Worm (Caenorhabditis elegans): ENCODE data around the gene epac-1.

The epac-1 gene

ce11 chrIII:10154993-10155392 is 34.0 kb upstream of the epac-1 start:
- TF ChIP-seq ceh-28 (tag; optimal IDR thresholded peaks at IDR 0.05) = no peak
- TF ChIP-seq ceh-9 (tag; optimal IDR thresholded peaks at IDR 0.05) = no peak
- TF ChIP-seq nfya-1 (tag; optimal IDR thresholded peaks at IDR 0.05; ENCODE audit: insufficient read depth) = peak; percentile 28
- peak; percentile 93 for TF ChIP-seq pha-4 (tag; optimal IDR thresholded peaks at IDR 0.05)

ce11 chrIII:10156269-10156668 is 32.7 kb upstream of the epac-1 start:
- no peak for TF ChIP-seq lsy-12 (tag; optimal IDR thresholded peaks at IDR 0.05)
- no peak for TF ChIP-seq ceh-82 (tag; optimal IDR thresholded peaks at IDR 0.05)
- no peak for TF ChIP-seq elt-3 (tag; optimal IDR thresholded peaks at IDR 0.05)
- no peak for TF ChIP-seq pqm-1 (tag; optimal IDR thresholded peaks at IDR 0.05)

ce11 chrIII:10160385-10160784 is 28.6 kb upstream of the epac-1 start, which contains the start of the genes K08E5.5 and mua-3:
TSS of gene K08E5.5 (minus strand) at chrIII:10160485.
TSS of gene mua-3 (plus strand) at chrIII:10160697.
- TF ChIP-seq unc-39 (tag; optimal IDR thresholded peaks at IDR 0.05) = no peak
- no peak for TF ChIP-seq nhr-237 (tag; optimal IDR thresholded peaks at IDR 0.05)
- no peak for TF ChIP-seq sea-2 (GFP tag; optimal IDR thresholded peaks at IDR 0.05)
- no peak for TF ChIP-seq egl-5 (tag; optimal IDR thresholded peaks at IDR 0.05)
- TF ChIP-seq ceh-82 (tag; optimal IDR thresholded peaks at IDR 0.05) = no peak
- TF ChIP-seq elt-2 (tag; optimal IDR thresholded peaks at IDR 0.05) = no peak
- TF ChIP-seq R02D3.7 (tag; optimal IDR thresholded peaks at IDR 0.05) = no peak
- TF ChIP-seq ZK546.5 (tag; optimal IDR thresholded peaks at IDR 0.05) = no peak
- no peak for TF ChIP-seq nhr-11 (tag; optimal IDR thresholded peaks at IDR 0.05)
- TF ChIP-seq snpc-4 (tag; optimal IDR thresholded peaks at IDR 0.05) = no peak
- TF ChIP-seq egl-27 (tag; optimal IDR thresholded peaks at IDR 0.05) = no peak
- TF ChIP-seq elt-3 (tag; optimal IDR thresholded peaks at IDR 0.05) = no peak
- TF ChIP-seq ceh-9 (tag; optimal IDR thresholded peaks at IDR 0.05) = no peak
- TF ChIP-seq mml-1 (tag; optimal IDR thresholded peaks at IDR 0.05) = no peak

ce11 chrIII:10170265-10170664 is 18.7 kb upstream of the epac-1 start:
- TF ChIP-seq nhr-25 (tag; optimal IDR thresholded peaks at IDR 0.05) = peak; percentile 66
- TF ChIP-seq nhr-11 (tag; optimal IDR thresholded peaks at IDR 0.05) = no peak
- TF ChIP-seq nhr-23 (tag; optimal IDR thresholded peaks at IDR 0.05) = peak; percentile 81
- no peak for TF ChIP-seq fkh-2 (tag; optimal IDR thresholded peaks at IDR 0.05)
- no peak for TF ChIP-seq skn-1 (tag; optimal IDR thresholded peaks at IDR 0.05)
- no peak for TF ChIP-seq unc-62 (GFP tag; optimal IDR thresholded peaks at IDR 0.05)
- TF ChIP-seq elt-3 (tag; optimal IDR thresholded peaks at IDR 0.05) = peak in 2 of 3 experiments; percentile 56 to 95
- TF ChIP-seq aly-2 (tag; optimal IDR thresholded peaks at IDR 0.05) = no peak

ce11 chrIII:10178023-10178422 is 11.0 kb upstream of the epac-1 start:
- no peak for TF ChIP-seq unc-39 (tag; optimal IDR thresholded peaks at IDR 0.05)
- no peak for TF ChIP-seq ama-1 (optimal IDR thresholded peaks at IDR 0.05)
- TF ChIP-seq nhr-67 (tag; optimal IDR thresholded peaks at IDR 0.05) = no peak
- no peak for TF ChIP-seq ceh-16 (tag; optimal IDR thresholded peaks at IDR 0.05)

- no peak for TF ChIP-seq nhr-12 (tag; optimal IDR thresholded peaks at IDR 0.05)
- no peak for TF ChIP-seq tbx-2 (tag; optimal IDR thresholded peaks at IDR 0.05)
- no peak for TF ChIP-seq eor-1 (tag; optimal IDR thresholded peaks at IDR 0.05)
- TF ChIP-seq pqm-1 (tag; optimal IDR thresholded peaks at IDR 0.05) = no peak
- no peak for TF ChIP-seq ztf-11 (tag; optimal IDR thresholded peaks at IDR 0.05)
- TF ChIP-seq elt-1 (tag; optimal IDR thresholded peaks at IDR 0.05) = no peak
- no peak for TF ChIP-seq nhr-237 (tag; optimal IDR thresholded peaks at IDR 0.05)
- no peak for TF ChIP-seq elt-2 (tag; optimal IDR thresholded peaks at IDR 0.05)
- no peak for TF ChIP-seq ceh-9 (tag; optimal IDR thresholded peaks at IDR 0.05)
- TF ChIP-seq nfya-1 (tag; optimal IDR thresholded peaks at IDR 0.05; ENCODE audit: insufficient read depth) = no peak
- no peak for TF ChIP-seq pha-4 (tag; optimal IDR thresholded peaks at IDR 0.05)
- TF ChIP-seq mml-1 (tag; optimal IDR thresholded peaks at IDR 0.05) = no peak
- no peak for TF ChIP-seq hmg-11 (tag; optimal IDR thresholded peaks at IDR 0.05)
- TF ChIP-seq ceh-16 (tag; optimal IDR thresholded peaks at IDR 0.05) = no peak
- TF ChIP-seq nhr-76 (tag; optimal IDR thresholded peaks at IDR 0.05) = no peak
- no peak for TF ChIP-seq nhr-23 (tag; optimal IDR thresholded peaks at IDR 0.05)
- no peak for TF ChIP-seq sea-2 (GFP tag; optimal IDR thresholded peaks at IDR 0.05)
Observed at ce11 chrIII:10178552-10178951, 10.5 kb upstream of the epac-1 start.
